Fruit fly (Drosophila melanogaster) whole organism, embryonic: ENCODE results near the gene Grl36a.
A peak's percentile ranks its signal among the peaks of the same experiment; 100 is the strongest.

ENCODE experiments used
- CG12391 ChIP-seq: fragments of 200-800 bp; sonication (Bioruptor generic); optimal IDR thresholded peaks from 3 replicates; lab custom pipeline; 2018; ENCODE audit warnings: missing biosample characterization, mild to moderate bottlenecking, missing genetic modification characterization, moderate library complexity
- CG13894 ChIP-seq: fragments of 200-800 bp; sonication (Bioruptor generic); optimal IDR thresholded peaks from 3 replicates; lab custom pipeline; 2018; ENCODE audit warnings: missing biosample characterization, mild to moderate bottlenecking, missing genetic modification characterization, moderate library complexity
- CG15073 ChIP-seq: fragments of 200-800 bp; sonication (Bioruptor generic); optimal IDR thresholded peaks from 2 replicates; lab custom pipeline; 2016; ENCODE audit warnings: missing biosample characterization, missing genetic modification characterization
- CG18476 ChIP-seq: fragments of 200-800 bp; sonication (Bioruptor generic); optimal IDR thresholded peaks from 2 replicates; lab custom pipeline; 2016; ENCODE audit warnings: missing biosample characterization, mild to moderate bottlenecking, missing genetic modification characterization
- CG18764 ChIP-seq: fragments of 200-800 bp; sonication (Bioruptor generic); optimal IDR thresholded peaks from 3 replicates; lab custom pipeline; 2016; ENCODE audit warnings: missing biosample characterization, missing genetic modification characterization
- CG2120 ChIP-seq: fragments of 200-800 bp; sonication (Bioruptor generic); optimal IDR thresholded peaks from 3 replicates; lab custom pipeline; 2016; ENCODE audit warnings: missing biosample characterization, missing genetic modification characterization
- CG2199 ChIP-seq: fragments of 200-800 bp; sonication (Bioruptor generic); IDR thresholded peaks from 3 replicates; pipeline ENCODE4 v1.3.6; 2022; ENCODE audit warnings: missing biosample characterization, missing genetic modification characterization
- CG3163 ChIP-seq: fragments of 200-800 bp; sonication (Bioruptor generic); optimal IDR thresholded peaks from 3 replicates; lab custom pipeline; 2016; ENCODE audit warnings: missing biosample characterization, missing genetic modification characterization
- CG32532 ChIP-seq: fragments of 200-800 bp; sonication (Bioruptor generic); IDR thresholded peaks from 2 replicates; pipeline ENCODE4 v1.3.6; 2022; ENCODE audit warnings: missing biosample characterization, missing genetic modification characterization
- CG4360 ChIP-seq: fragments of 200-800 bp; sonication (Bioruptor generic); IDR thresholded peaks from 2 replicates; pipeline ENCODE4 v1.3.6; 2022; ENCODE audit warnings: missing biosample characterization, missing genetic modification characterization
- CG4854 ChIP-seq: fragments of 200-800 bp; sonication (Bioruptor generic); optimal IDR thresholded peaks from 2 replicates; lab custom pipeline; 2016; ENCODE audit warnings: missing biosample characterization, missing genetic modification characterization, inconsistent platforms
- CG7271 ChIP-seq: fragments of 200-800 bp; sonication (Bioruptor generic); optimal IDR thresholded peaks from 2 replicates; lab custom pipeline; 2018; ENCODE audit warnings: missing biosample characterization, mild to moderate bottlenecking, missing genetic modification characterization, moderate library complexity
- CG7963 ChIP-seq: fragments of 200-800 bp; sonication (Bioruptor generic); IDR thresholded peaks from 3 replicates; pipeline ENCODE4 v1.3.6; 2022; ENCODE audit warnings: missing biosample characterization, missing genetic modification characterization; ENCODE audit not compliant: partially characterized antibody
- CG7987 ChIP-seq: fragments of 200-800 bp; sonication (Bioruptor generic); optimal IDR thresholded peaks from 2 replicates; lab custom pipeline; 2018; ENCODE audit warnings: missing biosample characterization, mild to moderate bottlenecking, missing genetic modification characterization, moderate library complexity
- CG9609 ChIP-seq: fragments of 200-800 bp; sonication (Bioruptor generic); optimal IDR thresholded peaks from 3 replicates; lab custom pipeline; 2016; ENCODE audit warnings: missing biosample characterization, missing genetic modification characterization
- Dfd ChIP-seq, 2 experiments: fragments of >200 bp; optimal IDR thresholded peaks; 2 replicates each; lab custom pipeline; 2017; ENCODE audit warnings: missing biosample characterization in 2 of 2, missing genetic modification characterization in 2 of 2
- Dip3 ChIP-seq: fragments of 200-800 bp; sonication (Bioruptor generic); optimal IDR thresholded peaks from 3 replicates; lab custom pipeline; 2016; ENCODE audit warnings: missing biosample characterization, missing genetic modification characterization
- Doc2 ChIP-seq: fragments of 200-800 bp; sonication (Bioruptor generic); IDR thresholded peaks from 2 replicates; pipeline ENCODE4 v1.3.6; 2022; ENCODE audit warnings: missing biosample characterization, missing genetic modification characterization
- E2f1 ChIP-seq: fragments of 200-800 bp; sonication (Bioruptor generic); IDR thresholded peaks from 2 replicates; pipeline ENCODE4 v1.3.6; 2022; ENCODE audit warnings: missing biosample characterization, missing genetic modification characterization
- Gsc ChIP-seq: fragments of 200-800 bp; sonication (Bioruptor generic); IDR thresholded peaks from 2 replicates; pipeline ENCODE4 v1.3.6; 2022; ENCODE audit warnings: missing biosample characterization, missing genetic modification characterization
- HLHmδ ChIP-seq: fragments of 200-800 bp; sonication (Bioruptor generic); optimal IDR thresholded peaks from 2 replicates; lab custom pipeline; 2018; ENCODE audit warnings: missing biosample characterization, mild to moderate bottlenecking, missing genetic modification characterization, moderate library complexity
- Hr78 ChIP-seq, 2 experiments: fragments of 200-800 bp in 1 of 2; fragments of >200 bp in 1 of 2; sonication (Bioruptor generic) in 1 of 2; optimal IDR thresholded peaks; 2 replicates each; lab custom pipeline; 2017 to 2019; ENCODE audit warnings: missing biosample characterization in 2 of 2, missing genetic modification characterization in 2 of 2, mild to moderate bottlenecking in 1 of 2, moderate library complexity in 1 of 2
- Lim3 ChIP-seq: fragments of 200-800 bp; sonication (Bioruptor generic); IDR thresholded peaks from 2 replicates; pipeline ENCODE4 v1.3.6; 2022; ENCODE audit warnings: missing biosample characterization, missing genetic modification characterization
- Med ChIP-seq: fragments of 200-800 bp; sonication (Bioruptor generic); peaks from one replicate; lab custom pipeline; 2016; ENCODE audit warnings: missing biosample characterization, missing genetic modification characterization, mild to moderate bottlenecking, inconsistent platforms, moderate library complexity
- NFAT ChIP-seq: fragments of 200-800 bp; sonication (Bioruptor generic); IDR thresholded peaks from 2 replicates; pipeline ENCODE4 v1.3.6; 2022; ENCODE audit warnings: missing biosample characterization, missing genetic modification characterization
- Scr ChIP-seq: fragments of 200-800 bp; sonication (Bioruptor generic); IDR thresholded peaks from 2 replicates; pipeline ENCODE4 v1.3.6; 2022; ENCODE audit warnings: missing biosample characterization, missing genetic modification characterization; ENCODE audit not compliant: partially characterized antibody
- Side ChIP-seq: fragments of 200-800 bp; sonication (Bioruptor generic); optimal IDR thresholded peaks from 2 replicates; lab custom pipeline; 2016; ENCODE audit warnings: missing biosample characterization, missing genetic modification characterization
- abd-A ChIP-seq: fragments of 200-800 bp; sonication (Bioruptor generic); optimal IDR thresholded peaks from 3 replicates; lab custom pipeline; 2019; ENCODE audit warnings: missing biosample characterization, mild to moderate bottlenecking, missing genetic modification characterization, moderate library complexity
- ac ChIP-seq: fragments of 200-800 bp; sonication (Bioruptor generic); optimal IDR thresholded peaks from 3 replicates; lab custom pipeline; 2017; ENCODE audit warnings: missing biosample characterization, mild to moderate bottlenecking, missing genetic modification characterization
- az2 ChIP-seq: fragments of 200-800 bp; sonication (Bioruptor generic); optimal IDR thresholded peaks from 3 replicates; lab custom pipeline; 2016; ENCODE audit warnings: missing biosample characterization, missing genetic modification characterization
- bcd ChIP-seq: fragments of 200-800 bp; sonication (Bioruptor generic); optimal IDR thresholded peaks from 2 replicates; lab custom pipeline; 2017; ENCODE audit warnings: missing biosample characterization, mild to moderate bottlenecking, missing genetic modification characterization
- cad ChIP-seq: fragments of >200 bp; optimal IDR thresholded peaks from 2 replicates; lab custom pipeline; 2017; ENCODE audit warnings: missing biosample characterization, missing genetic modification characterization
- croc ChIP-seq: fragments of 200-800 bp; sonication (Bioruptor generic); conservative IDR thresholded peaks from 3 replicates; pipeline ENCODE4 v1.3.6; 2022; ENCODE audit warnings: missing biosample characterization, missing genetic modification characterization
- da ChIP-seq: fragments of 200-800 bp; sonication (Bioruptor generic); optimal IDR thresholded peaks from 2 replicates; lab custom pipeline; 2016; ENCODE audit warnings: missing biosample characterization, missing genetic modification characterization
- esg ChIP-seq: fragments of 200-800 bp; sonication (Bioruptor generic); conservative IDR thresholded peaks from 2 replicates; pipeline ENCODE4 v1.3.6; 2022; ENCODE audit warnings: missing biosample characterization, missing genetic modification characterization
- fu2 ChIP-seq: fragments of 200-800 bp; sonication (Bioruptor generic); optimal IDR thresholded peaks from 2 replicates; lab custom pipeline; 2016; ENCODE audit warnings: missing biosample characterization, missing genetic modification characterization
- gem ChIP-seq: fragments of 200-800 bp; sonication (Bioruptor generic); optimal IDR thresholded peaks from 2 replicates; lab custom pipeline; 2019; ENCODE audit warnings: missing biosample characterization, mild to moderate bottlenecking, missing genetic modification characterization, moderate library complexity
- grau ChIP-seq: fragments of 200-800 bp; optimal IDR thresholded peaks from 3 replicates; lab custom pipeline; 2019; ENCODE audit warnings: missing biosample characterization, mild to moderate bottlenecking, missing genetic modification characterization, moderate library complexity
- kah ChIP-seq: fragments of 200-800 bp; sonication (Bioruptor generic); optimal IDR thresholded peaks from 2 replicates; lab custom pipeline; 2018; ENCODE audit warnings: missing biosample characterization, mild to moderate bottlenecking, missing genetic modification characterization
- lmd ChIP-seq: fragments of 200-800 bp; sonication (Bioruptor generic); IDR thresholded peaks from 2 replicates; pipeline ENCODE4 v1.3.6; 2022; ENCODE audit warnings: missing biosample characterization, missing genetic modification characterization
- lola ChIP-seq, 3 experiments: fragments of >200 bp in 2 of 3; fragments of 200-800 bp in 1 of 3; sonication (Bioruptor generic) in 1 of 3; optimal IDR thresholded peaks; 2 replicates each; lab custom pipeline; 2017 to 2019; ENCODE audit warnings: missing biosample characterization in 3 of 3, missing genetic modification characterization in 3 of 3, mild to moderate bottlenecking in 1 of 3, moderate library complexity in 1 of 3
- nmo ChIP-seq: fragments of 200-800 bp; sonication (Bioruptor generic); optimal IDR thresholded peaks from 2 replicates; lab custom pipeline; 2018; ENCODE audit warnings: missing biosample characterization, mild to moderate bottlenecking, missing genetic modification characterization, moderate library complexity
- pros ChIP-seq: fragments of 200-800 bp; sonication (Bioruptor generic); optimal IDR thresholded peaks from 3 replicates; lab custom pipeline; 2019; ENCODE audit warnings: missing biosample characterization, mild to moderate bottlenecking, missing genetic modification characterization, moderate library complexity
- sens ChIP-seq: fragments of 200-800 bp; sonication (Bioruptor generic); peaks from one replicate; lab custom pipeline; 2016; ENCODE audit warnings: missing biosample characterization, missing genetic modification characterization
- sna ChIP-seq: fragments of 200-800 bp; sonication (Bioruptor generic); IDR thresholded peaks from 2 replicates; pipeline ENCODE4 v1.3.6; 2022; ENCODE audit warnings: missing biosample characterization, missing genetic modification characterization; ENCODE audit not compliant: partially characterized antibody
- tll ChIP-seq, 2 experiments: fragments of 200-800 bp in 1 of 2; fragments of >200 bp in 1 of 2; sonication (Bioruptor generic) in 1 of 2; optimal IDR thresholded peaks; 2 replicates each; lab custom pipeline; 2017 to 2019; ENCODE audit warnings: missing biosample characterization in 2 of 2, missing genetic modification characterization in 2 of 2, mild to moderate bottlenecking in 1 of 2, moderate library complexity in 1 of 2
- twi ChIP-seq: fragments of 200-800 bp; optimal IDR thresholded peaks from 2 replicates; lab custom pipeline; 2019; ENCODE audit warnings: missing biosample characterization, mild to moderate bottlenecking, missing genetic modification characterization, moderate library complexity
- unc-4 ChIP-seq: fragments of 200-800 bp; sonication (Bioruptor generic); IDR thresholded peaks from 2 replicates; pipeline ENCODE4 v1.3.6; 2022; ENCODE audit warnings: missing biosample characterization, missing genetic modification characterization; ENCODE audit not compliant: partially characterized antibody
- wdn ChIP-seq: fragments of 200-800 bp; sonication (Bioruptor generic); IDR thresholded peaks from 2 replicates; pipeline ENCODE4 v1.3.6; 2022; ENCODE audit warnings: missing biosample characterization, missing genetic modification characterization
- zen ChIP-seq: fragments of 200-800 bp; sonication (Bioruptor generic); optimal IDR thresholded peaks from 3 replicates; lab custom pipeline; 2018; ENCODE audit warnings: missing biosample characterization, mild to moderate bottlenecking, missing genetic modification characterization, moderate library complexity

The Grl36a gene

dm6 chr2L:17222176-17222575, 40.4 kb downstream of the Grl36a start:
- peak; percentile 65 for TF ChIP-seq sens (GFP tag; lab: Kevin White, UChicago)
- TF ChIP-seq CG9609 = no peak
- TF ChIP-seq CG7271 = no peak
- no peak for TF ChIP-seq CG15073 (GFP tag; lab: Kevin White, UChicago)
- TF ChIP-seq sna (GFP tag; lab: Robert Waterston, UW) = no peak
- no peak for TF ChIP-seq Gsc (GFP tag; lab: Robert Waterston, UW)
- peak; percentile 23 for TF ChIP-seq abd-A (tag; lab: Kevin White, UChicago)
- TF ChIP-seq lola (GFP tag; optimal IDR thresholded peaks at IDR 0.05; lab: Kevin White, UChicago) = no peak
- no peak for TF ChIP-seq pros (GFP tag; lab: Kevin White, UChicago)
- TF ChIP-seq tll (GFP tag; optimal IDR thresholded peaks at IDR 0.05; lab: Kevin White, UChicago) = peak in 1 of 2 experiments; percentile 75
- TF ChIP-seq Dip3 (GFP tag; lab: Kevin White, UChicago) = no peak
- TF ChIP-seq CG32532 (GFP tag; lab: Robert Waterston, UW) = no peak
- peak; percentile 2 for TF ChIP-seq HLHmδ
- peak; percentile 5 for TF ChIP-seq da (GFP tag; lab: Kevin White, UChicago)
- TF ChIP-seq Lim3 (GFP tag; lab: Robert Waterston, UW) = no peak
- TF ChIP-seq croc (GFP tag; lab: Robert Waterston, UW) = no peak
- TF ChIP-seq lmd (GFP tag; lab: Robert Waterston, UW) = no peak
- TF ChIP-seq CG2120 (GFP tag; lab: Kevin White, UChicago) = no peak
- peak; percentile 63 for TF ChIP-seq twi (tag; lab: Kevin White, UChicago)
- peak; percentile 37 for TF ChIP-seq cad (GFP tag; lab: Kevin White, UChicago)
- TF ChIP-seq CG4360 (GFP tag; lab: Robert Waterston, UW) = no peak
- TF ChIP-seq bcd (GFP tag; lab: Kevin White, UChicago) = no peak
- TF ChIP-seq Med = no peak
- no peak for TF ChIP-seq wdn (GFP tag; lab: Robert Waterston, UW)
- TF ChIP-seq unc-4 (GFP tag; lab: Robert Waterston, UW) = no peak
- no peak for TF ChIP-seq nmo
- no peak for TF ChIP-seq CG4854 (GFP tag; lab: Kevin White, UChicago)
- no peak for TF ChIP-seq CG7963 (GFP tag; lab: Robert Waterston, UW)
- TF ChIP-seq esg (GFP tag; lab: Robert Waterston, UW) = no peak
- no peak for TF ChIP-seq Doc2 (GFP tag; lab: Robert Waterston, UW)
- TF ChIP-seq CG2199 = peak; percentile 87; the same call in 2 of the 3 replicates
- no peak for TF ChIP-seq fu2 (GFP tag; lab: Kevin White, UChicago)
- peak; percentile 94 for TF ChIP-seq zen (tag; lab: Kevin White, UChicago)
- TF ChIP-seq ac (GFP tag; lab: Kevin White, UChicago) = peak; percentile 93

dm6 chr2L:17223493-17223892, 41.8 kb downstream of the Grl36a start:
- TF ChIP-seq CG13894 (tag; lab: Kevin White, UChicago) = peak; percentile 61
- TF ChIP-seq sens (GFP tag; lab: Kevin White, UChicago) = peak; percentile 61
- no peak for TF ChIP-seq Scr

dm6 chr2L:17227102-17227501, 45.4 kb downstream of the Grl36a start:
- TF ChIP-seq az2 (GFP tag; lab: Kevin White, UChicago) = no peak
- no peak for TF ChIP-seq Side
- peak; percentile 92 for TF ChIP-seq kah (GFP tag; lab: Kevin White, UChicago)
- TF ChIP-seq Dfd (GFP tag; optimal IDR thresholded peaks at IDR 0.05; lab: Kevin White, UChicago) = no peak
- TF ChIP-seq CG3163 (GFP tag; lab: Kevin White, UChicago) = no peak
- TF ChIP-seq grau (tag; lab: Kevin White, UChicago) = no peak
- TF ChIP-seq CG12391 (tag; lab: Kevin White, UChicago) = no peak
- TF ChIP-seq CG7987 (GFP tag; lab: Kevin White, UChicago) = no peak
- no peak for TF ChIP-seq gem (tag; lab: Kevin White, UChicago)
- TF ChIP-seq Hr78 (GFP tag; optimal IDR thresholded peaks at IDR 0.05; lab: Kevin White, UChicago) = no peak
- no peak for TF ChIP-seq E2f1 (GFP tag; lab: Robert Waterston, UW)
- TF ChIP-seq NFAT (GFP tag; lab: Robert Waterston, UW) = no peak
- TF ChIP-seq croc (GFP tag; lab: Robert Waterston, UW) = no peak
- no peak for TF ChIP-seq CG18476
- no peak for TF ChIP-seq CG18764 (GFP tag; lab: Kevin White, UChicago)
